Fruit fly (Drosophila melanogaster) whole organism: ENCODE data around the gene CG42762.

ENCODE experiments used
- CG8478 ChIP-seq: fragments of >200 bp; optimal IDR thresholded peaks from 2 replicates; lab custom pipeline; 2018; ENCODE audit warnings: inconsistent platforms
- Dll ChIP-seq: fragments of >200 bp; optimal IDR thresholded peaks from 2 replicates; lab custom pipeline; 2017
- EcR ChIP-seq, 2 experiments: fragments of >200 bp; optimal IDR thresholded peaks; 2 replicates each; lab custom pipeline; 2017; ENCODE audit warnings: missing biosample characterization in 2 of 2, missing genetic modification characterization in 2 of 2, missing genetic modification reagents in 2 of 2
- pan ChIP-seq: fragments of >200 bp; optimal IDR thresholded peaks from 2 replicates; lab custom pipeline; 2017
- psq ChIP-seq: fragments of >200 bp; optimal IDR thresholded peaks from 2 replicates; lab custom pipeline; 2017
- usp ChIP-seq: fragments of >200 bp; optimal IDR thresholded peaks from 2 replicates; lab custom pipeline; 2017; ENCODE audit warnings: missing biosample characterization, missing genetic modification characterization, mixed read lengths

Gene CG42762

DNA sequence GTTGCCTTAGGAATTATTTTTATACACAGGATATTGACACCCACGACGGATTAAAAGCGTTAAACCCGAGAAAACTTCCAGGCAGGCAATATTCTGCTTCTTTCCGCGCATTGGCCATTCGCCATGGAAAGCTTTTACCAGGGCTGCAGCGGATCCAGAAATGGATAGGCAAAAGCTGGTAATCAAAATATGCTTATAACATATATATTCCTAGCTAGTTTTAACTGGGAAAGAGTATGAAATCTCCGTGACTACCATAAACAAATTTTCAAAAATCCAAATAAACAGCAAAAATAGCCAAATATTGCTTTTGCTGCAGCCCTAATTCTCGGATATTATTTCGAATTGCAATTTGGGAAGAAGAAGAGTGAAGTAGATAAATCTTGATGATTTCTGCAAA is 15.7 kb upstream of the CG42762 start, which contains the start of the genes PAPLA1 and Rbsn-5:
TSS of gene PAPLA1 (minus strand) at position 141 of the 400 bp plus-strand sequence.
TSS of gene Rbsn-5 (plus strand) at position 335 of the 400 bp plus-strand sequence.
- TF ChIP-seq Dll (lab: Kevin White, UChicago) (no peak), psq (lab: Kevin White, UChicago) (no peak), pan (lab: Kevin White, UChicago) (no peak), CG8478 (lab: Kevin White, UChicago) (no peak), EcR (GFP tag; optimal IDR thresholded peaks at IDR 0.05; lab: Kevin White, UChicago) (no peak), usp (GFP tag; lab: Kevin White, UChicago) (no peak)

DNA sequence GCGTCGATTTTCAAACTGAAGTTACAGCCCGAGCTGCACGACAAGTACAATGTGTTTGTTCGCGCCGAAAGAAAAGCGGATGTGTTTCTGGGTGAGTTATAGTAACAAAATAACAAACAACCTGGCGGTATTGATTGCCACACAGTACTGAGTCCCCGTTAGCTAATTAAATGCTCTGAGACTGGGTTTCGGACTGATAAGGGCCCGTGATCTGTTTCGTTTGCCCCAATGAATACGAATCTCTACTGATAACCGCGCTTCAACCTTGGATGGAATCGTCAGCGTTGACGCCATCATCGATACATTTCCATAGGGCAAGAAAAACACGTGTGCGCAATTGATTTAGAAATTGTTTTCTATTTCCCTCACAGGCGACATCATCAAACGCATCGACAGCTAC is 13.3 kb upstream of the CG42762 start:
- TF ChIP-seq EcR (GFP tag; optimal IDR thresholded peaks at IDR 0.05; lab: Kevin White, UChicago): no peak
- TF ChIP-seq usp (GFP tag; lab: Kevin White, UChicago): no peak
- no peak for TF ChIP-seq psq (lab: Kevin White, UChicago)
- no peak for TF ChIP-seq CG8478 (lab: Kevin White, UChicago)
- TF ChIP-seq pan (lab: Kevin White, UChicago): no peak
- TF ChIP-seq Dll (lab: Kevin White, UChicago): no peak

DNA sequence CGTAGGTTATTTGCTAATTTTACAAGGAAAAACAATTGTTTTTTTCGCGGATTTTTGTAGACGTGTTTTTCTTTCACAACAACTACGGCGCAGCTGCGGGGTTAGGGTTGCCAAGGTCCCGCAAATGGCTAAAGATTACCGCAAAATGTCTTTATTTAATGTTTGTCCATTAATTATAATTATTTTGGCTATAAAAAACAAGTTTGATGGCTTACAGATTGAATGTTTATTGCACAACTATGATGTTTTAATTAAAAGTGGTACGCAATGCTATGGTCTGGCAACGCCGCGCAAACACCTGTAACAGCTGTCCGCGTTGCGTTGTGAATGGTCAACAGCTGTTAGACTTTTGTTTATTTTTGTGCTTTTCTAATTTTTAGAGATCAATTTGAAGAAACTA is 12.8 kb upstream of the CG42762 start:
- TF ChIP-seq pan (lab: Kevin White, UChicago): no peak
- TF ChIP-seq psq (lab: Kevin White, UChicago): no peak
- no peak for TF ChIP-seq EcR (GFP tag; optimal IDR thresholded peaks at IDR 0.05; lab: Kevin White, UChicago)
- TF ChIP-seq Dll (lab: Kevin White, UChicago): no peak
- TF ChIP-seq usp (GFP tag; lab: Kevin White, UChicago): no peak
- no peak for TF ChIP-seq CG8478 (lab: Kevin White, UChicago)

DNA sequence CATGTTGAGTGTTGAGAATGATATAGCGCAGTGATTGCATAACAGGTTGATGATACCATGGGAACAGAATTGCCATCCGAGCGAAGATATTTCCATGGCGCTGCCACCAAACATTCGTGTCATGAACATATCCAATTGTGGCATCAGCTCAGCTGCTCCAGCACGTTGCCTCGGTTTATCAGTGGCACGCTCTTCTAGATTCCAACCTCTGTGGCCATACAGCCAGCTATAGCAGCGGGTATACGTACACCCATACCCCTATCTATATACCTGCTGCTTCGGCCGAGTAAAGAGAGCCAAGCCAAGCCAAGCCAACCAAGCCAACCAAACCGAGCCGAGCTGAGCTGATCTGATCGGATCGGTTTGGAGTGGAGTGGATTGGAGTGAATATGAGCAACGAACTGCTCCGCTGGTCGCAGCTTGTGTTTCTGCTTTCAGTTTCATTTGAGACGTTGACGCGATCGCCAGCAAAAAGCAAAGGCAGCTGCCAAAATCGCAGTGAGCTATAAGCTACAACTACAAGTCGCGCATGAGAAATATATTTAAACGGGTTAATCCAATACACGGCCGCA is 4.8 kb upstream of the CG42762 start:
- TF ChIP-seq Dll (lab: Kevin White, UChicago) (no peak), usp (GFP tag; lab: Kevin White, UChicago) (no peak), CG8478 (lab: Kevin White, UChicago) (no peak), psq (lab: Kevin White, UChicago) (no peak), EcR (GFP tag; optimal IDR thresholded peaks at IDR 0.05; lab: Kevin White, UChicago) (no peak), pan (lab: Kevin White, UChicago) (no peak)

DNA sequence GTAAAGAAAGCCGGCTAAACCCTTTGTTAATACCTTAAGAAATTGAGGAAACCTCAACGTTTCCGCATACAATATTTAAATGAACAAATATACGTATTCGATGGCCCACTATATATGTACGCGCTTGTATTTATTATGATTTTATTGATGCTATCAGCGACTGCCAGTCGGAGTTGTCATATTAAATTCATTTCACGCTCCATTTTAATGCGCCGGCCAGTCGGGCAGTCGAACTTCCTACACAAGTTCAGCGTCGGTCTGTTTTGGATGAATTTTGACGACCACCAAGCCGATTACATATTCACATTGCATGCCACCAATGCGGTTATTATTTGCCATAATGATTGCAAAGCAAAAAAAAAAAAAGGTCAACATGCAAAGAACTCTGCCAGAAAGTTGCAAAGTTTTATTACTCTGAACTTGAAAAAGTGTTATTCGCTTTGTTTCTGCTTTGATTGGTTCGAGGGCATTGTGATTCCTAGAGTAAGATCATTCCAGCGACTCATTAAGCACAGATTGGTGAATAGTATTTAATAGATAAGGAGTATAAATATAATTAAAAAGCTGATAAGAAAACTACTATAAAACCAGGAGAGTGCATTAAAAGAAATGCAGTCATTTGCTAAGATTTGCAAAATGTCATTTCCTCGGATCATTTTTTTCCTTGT is 3.3 kb upstream of the CG42762 start, which contains the start of gene CG31606:
TSS of gene CG31606 (plus strand) at position 618 of the 668 bp plus-strand sequence.
- TF ChIP-seq psq (lab: Kevin White, UChicago) (no peak), pan (lab: Kevin White, UChicago) (no peak), usp (GFP tag; lab: Kevin White, UChicago) (no peak), CG8478 (lab: Kevin White, UChicago) (no peak), Dll (lab: Kevin White, UChicago) (no peak), EcR (GFP tag; optimal IDR thresholded peaks at IDR 0.05; lab: Kevin White, UChicago) (no peak)

DNA sequence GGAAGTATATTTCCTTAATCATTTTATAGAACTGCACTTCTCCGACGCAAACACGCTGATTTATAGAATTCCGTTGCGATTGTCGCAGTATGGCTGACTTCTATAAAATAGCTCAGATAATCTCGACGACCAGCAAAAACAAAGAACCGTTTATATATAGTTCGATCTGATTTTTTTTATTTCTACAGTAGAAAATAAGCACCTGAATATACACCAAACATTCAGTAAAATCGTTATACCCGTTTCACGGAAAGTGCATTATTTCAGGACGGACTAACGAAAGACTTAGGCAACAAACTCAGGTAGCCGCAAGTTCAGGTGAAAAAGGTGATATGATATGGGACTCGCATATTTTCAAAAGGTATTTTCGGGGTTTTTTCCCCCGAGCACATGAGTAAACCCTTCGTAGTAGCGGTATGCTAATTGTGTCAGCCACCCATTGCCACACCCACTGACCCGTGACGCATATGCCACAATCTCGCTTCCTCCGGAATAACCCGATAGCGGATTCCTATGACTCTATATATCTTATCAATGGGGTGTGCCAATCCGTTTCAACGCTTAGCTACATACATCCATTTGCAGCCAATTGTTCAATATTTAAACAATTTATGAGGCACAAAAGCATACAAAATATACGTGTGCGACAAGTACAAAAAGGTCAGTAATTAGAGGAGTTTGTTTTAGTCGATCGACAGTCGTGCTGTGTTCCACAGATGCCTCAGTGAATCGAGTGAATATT is 1.4 kb upstream of the CG42762 start, which contains the start of the genes CG42763 and CG43394:
TSS of gene CG42763 (minus strand) at position 41 of the 742 bp plus-strand sequence.
TSS of gene CG43394 (plus strand) at position 692 of the 742 bp plus-strand sequence.
- TF ChIP-seq pan (lab: Kevin White, UChicago) (no peak), CG8478 (lab: Kevin White, UChicago) (no peak), usp (GFP tag; lab: Kevin White, UChicago) (no peak), EcR (GFP tag; optimal IDR thresholded peaks at IDR 0.05; lab: Kevin White, UChicago) (no peak), Dll (lab: Kevin White, UChicago) (no peak), psq (lab: Kevin White, UChicago) (no peak)

DNA sequence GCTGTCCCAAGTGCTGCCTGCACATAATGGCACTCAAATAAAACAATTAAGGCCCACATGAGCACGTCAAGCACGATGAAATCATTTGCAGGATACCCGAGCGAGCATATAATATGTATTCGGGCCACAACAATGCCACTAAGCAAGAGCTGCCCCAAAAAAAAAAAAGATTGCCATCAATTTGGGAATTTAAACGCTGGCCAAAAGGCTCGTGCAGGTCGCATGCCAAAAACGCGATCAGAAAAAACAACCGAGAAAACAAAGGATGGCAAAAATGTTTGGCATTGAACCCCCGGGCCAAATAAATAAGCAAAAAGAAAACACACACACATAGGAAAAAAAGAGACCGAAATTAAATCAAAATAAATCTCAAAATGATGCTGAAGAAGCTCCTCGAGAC is 1.1 kb downstream of the CG42762 start:
- TF ChIP-seq usp (GFP tag; lab: Kevin White, UChicago) (no peak), psq (lab: Kevin White, UChicago) (no peak), pan (lab: Kevin White, UChicago) (no peak), CG8478 (lab: Kevin White, UChicago) (no peak), Dll (lab: Kevin White, UChicago) (no peak), EcR (GFP tag; optimal IDR thresholded peaks at IDR 0.05; lab: Kevin White, UChicago) (no peak)

DNA sequence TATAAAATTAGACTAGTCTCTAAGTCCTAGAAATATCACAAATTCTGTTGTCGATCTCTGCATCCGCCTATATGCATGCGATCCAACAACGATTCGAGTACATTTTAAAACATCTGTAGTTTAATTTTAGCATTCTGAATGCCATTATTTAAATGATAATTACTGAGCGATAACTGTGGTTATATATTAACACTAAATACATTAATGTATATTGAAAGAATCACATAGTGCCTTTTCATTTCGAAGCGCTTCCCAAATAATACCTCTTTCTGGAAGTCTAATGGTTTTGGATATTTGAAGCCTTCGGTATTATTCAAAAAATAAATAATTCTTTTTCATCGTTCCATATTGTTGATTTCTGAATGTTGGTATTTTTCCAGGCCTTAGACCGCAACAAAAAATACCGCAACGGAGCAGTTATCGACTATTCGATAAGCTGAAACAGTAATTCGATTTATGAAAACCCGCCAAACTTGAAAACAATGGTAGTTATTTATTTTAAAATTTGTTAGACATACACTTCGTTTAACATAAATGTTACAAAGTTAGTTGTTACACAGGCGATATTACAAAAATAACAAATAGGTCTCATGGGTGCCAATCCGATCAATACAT is 10.0 kb downstream of the CG42762 start:
- TF ChIP-seq Dll (lab: Kevin White, UChicago) (no peak), usp (GFP tag; lab: Kevin White, UChicago) (no peak), CG8478 (lab: Kevin White, UChicago) (no peak), EcR (GFP tag; optimal IDR thresholded peaks at IDR 0.05; lab: Kevin White, UChicago) (no peak), pan (lab: Kevin White, UChicago) (no peak)

DNA sequence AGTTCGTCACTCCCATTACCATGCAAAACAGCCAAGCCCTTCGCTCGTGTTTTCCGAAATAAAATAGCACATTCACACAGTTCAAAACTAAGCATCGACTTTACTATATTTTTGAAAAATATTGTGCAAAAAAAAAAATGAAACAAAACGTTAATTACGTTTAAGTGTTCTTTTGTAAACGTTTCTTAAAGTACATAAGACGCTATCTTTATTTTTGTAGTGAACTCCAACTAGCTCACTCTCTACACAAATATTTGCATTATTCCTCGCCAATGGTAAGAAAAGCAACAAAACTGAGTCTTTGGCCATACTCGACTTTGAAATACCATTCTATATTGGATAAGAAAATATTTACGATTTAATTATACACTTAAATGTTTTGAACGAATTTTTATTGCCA is 13.1 kb downstream of the CG42762 start:
- TF ChIP-seq CG8478 (lab: Kevin White, UChicago): no peak
- TF ChIP-seq psq (lab: Kevin White, UChicago): no peak
- no peak for TF ChIP-seq usp (GFP tag; lab: Kevin White, UChicago)
- TF ChIP-seq Dll (lab: Kevin White, UChicago): no peak
- TF ChIP-seq EcR (GFP tag; optimal IDR thresholded peaks at IDR 0.05; lab: Kevin White, UChicago): no peak
- TF ChIP-seq pan (lab: Kevin White, UChicago): no peak

DNA sequence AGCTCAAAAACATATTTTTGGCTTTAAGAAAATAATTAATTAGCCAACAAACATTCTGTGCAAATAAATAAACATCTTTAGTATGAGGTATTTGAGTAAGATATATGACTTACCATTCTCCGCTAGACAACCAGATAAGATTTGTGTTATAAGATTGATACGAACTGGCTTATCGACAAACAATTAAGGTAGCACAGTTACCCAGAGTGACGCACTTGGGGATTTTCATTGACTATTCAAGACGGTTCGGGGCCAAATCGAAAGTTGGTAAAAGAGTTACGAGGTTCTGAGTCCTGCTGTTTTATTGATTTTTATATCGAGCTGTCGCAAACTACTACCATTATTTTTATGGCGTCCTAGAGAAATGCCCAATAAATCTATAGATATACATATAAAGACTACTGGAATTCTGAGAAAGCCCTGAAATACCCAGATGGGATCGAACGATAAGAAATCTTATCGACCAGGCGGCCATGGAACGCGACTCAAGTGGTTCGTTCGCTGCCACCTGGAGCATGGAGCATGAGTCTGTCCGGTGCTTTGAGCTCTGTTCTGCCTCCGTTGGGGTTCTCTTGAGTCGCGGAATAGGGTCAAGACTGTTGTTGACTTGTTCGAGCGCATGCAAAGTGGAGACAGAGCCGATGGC is 13.7 kb downstream of the CG42762 start:
- TF ChIP-seq EcR (GFP tag; optimal IDR thresholded peaks at IDR 0.05; lab: Kevin White, UChicago) (no peak), CG8478 (lab: Kevin White, UChicago) (no peak), psq (lab: Kevin White, UChicago) (no peak), pan (lab: Kevin White, UChicago) (no peak), usp (GFP tag; lab: Kevin White, UChicago) (no peak), Dll (lab: Kevin White, UChicago) (no peak)
